Fruit fly (Drosophila melanogaster): ENCODE measurements around the gene Kap-alpha3.

Kap-alpha3 gene

dm6 chr3R:9572929-9573811 is 4.4 kb downstream of the Kap-alpha3 start (continued):
- TF ChIP-seq CoRest (tag; optimal IDR thresholded peaks at IDR 0.05), result no peak
- TF ChIP-seq HmgZ (tag; optimal IDR thresholded peaks at IDR 0.05), result peak; percentile 33
- peak; percentile 42 for TF ChIP-seq CG12769 (tag; optimal IDR thresholded peaks at IDR 0.05)
- TF ChIP-seq CG4360 (GFP tag; IDR thresholded peaks at IDR 0.05), result peak; percentile 79
- TF ChIP-seq Fer1 (GFP tag; optimal IDR thresholded peaks at IDR 0.05), result peak; percentile 11
- TF ChIP-seq CG13123 (GFP tag; optimal IDR thresholded peaks at IDR 0.05), result no peak
- no peak for TF ChIP-seq Oaz (GFP tag; IDR thresholded peaks at IDR 0.05)
- TF ChIP-seq Gug (GFP tag; IDR thresholded peaks at IDR 0.05), result no peak
- no peak for TF ChIP-seq Abd-B (GFP tag; optimal IDR thresholded peaks at IDR 0.05)
- 0 out of 3 replicates have a peak, but pooled peaks have one; percentile 39 for TF ChIP-seq hb (GFP tag; IDR thresholded peaks at IDR 0.05; ENCODE audit: partially characterized antibody)
- TF ChIP-seq tll (GFP tag; optimal IDR thresholded peaks at IDR 0.05), result no peak
- no peak for TF ChIP-seq wek (GFP tag; optimal IDR thresholded peaks at IDR 0.05)
- TF ChIP-seq CG2116 (GFP tag; optimal IDR thresholded peaks at IDR 0.05), result no peak
- peak; percentile 12 for TF ChIP-seq CG17385 (GFP tag; optimal IDR thresholded peaks at IDR 0.05)
- no peak for TF ChIP-seq D19B (GFP tag; optimal IDR thresholded peaks at IDR 0.05)
- TF ChIP-seq sug (tag; optimal IDR thresholded peaks at IDR 0.05), result peak; percentile 50
- 0 out of 2 replicates have a peak, but pooled peaks have one; percentile 29 for TF ChIP-seq bbx (GFP tag; IDR thresholded peaks at IDR 0.05; ENCODE audit: partially characterized antibody)
- TF ChIP-seq Dll (GFP tag; IDR thresholded peaks at IDR 0.05; ENCODE audit: partially characterized antibody), result no peak
- no peak for TF ChIP-seq D19A (tag; optimal IDR thresholded peaks at IDR 0.05)
- TF ChIP-seq exex (tag; optimal IDR thresholded peaks at IDR 0.05), result peak; percentile 94
- no peak for TF ChIP-seq CG18262 (tag; optimal IDR thresholded peaks at IDR 0.05)
- TF ChIP-seq sim (GFP tag; IDR thresholded peaks at IDR 0.05), result no peak
- peak; percentile 71 for TF ChIP-seq Jarid2 (GFP tag; optimal IDR thresholded peaks at IDR 0.05)
- no peak for TF ChIP-seq CG12299 (tag; optimal IDR thresholded peaks at IDR 0.05)
- TF ChIP-seq CG14014 (GFP tag; IDR thresholded peaks at IDR 0.05), result 0 out of 2 replicates have a peak, but pooled peaks have one; percentile 27
- TF ChIP-seq CG34224 (GFP tag; IDR thresholded peaks at IDR 0.05; ENCODE audit: partially characterized antibody), result no peak; the same call in 2 of the 3 replicates
- no peak for TF ChIP-seq Opbp (GFP tag; IDR thresholded peaks at IDR 0.05; ENCODE audit: partially characterized antibody)
- no peak for TF ChIP-seq CG1529 (GFP tag; optimal IDR thresholded peaks at IDR 0.05)
- peak; percentile 32; the same call in 2 of the 3 replicates for TF ChIP-seq Aef1 (GFP tag; IDR thresholded peaks at IDR 0.05)
- no peak for TF ChIP-seq GATAe (GFP tag; conservative IDR thresholded peaks at IDR 0.05)
- TF ChIP-seq wdn (GFP tag; IDR thresholded peaks at IDR 0.05), result no peak
- peak; percentile 11; the same call in 1 of the 2 replicates for TF ChIP-seq inv (GFP tag; IDR thresholded peaks at IDR 0.05; ENCODE audit: partially characterized antibody)
- no peak for TF ChIP-seq ewg (GFP tag; optimal IDR thresholded peaks at IDR 0.05)
- TF ChIP-seq HLH4C (GFP tag; IDR thresholded peaks at IDR 0.05; ENCODE audit: partially characterized antibody), result 0 out of 3 replicates have a peak, but pooled peaks have one; percentile 20
- TF ChIP-seq Pdp1 (GFP tag; optimal IDR thresholded peaks at IDR 0.05), result peak in 1 of 2 experiments; percentile 96
- no peak for TF ChIP-seq MESR4 (GFP tag; optimal IDR thresholded peaks at IDR 0.05)
- peak; percentile 76 for TF ChIP-seq sd (tag; optimal IDR thresholded peaks at IDR 0.05)
- peak; percentile 38; the same call in 1 of the 2 replicates for TF ChIP-seq CG14441 (GFP tag; IDR thresholded peaks at IDR 0.05)
- TF ChIP-seq dmrt11E (tag; optimal IDR thresholded peaks at IDR 0.05), result no peak
- TF ChIP-seq CG5953 (GFP tag; IDR thresholded peaks at IDR 0.05), result 0 out of 2 replicates have a peak, but pooled peaks have one; percentile 26
- TF ChIP-seq fu2 (GFP tag; optimal IDR thresholded peaks at IDR 0.05), result no peak
- TF ChIP-seq CG2199 (GFP tag; IDR thresholded peaks at IDR 0.05), result 0 out of 3 replicates have a peak, but pooled peaks have one; percentile 40
- no peak for TF ChIP-seq Dip2 (GFP tag; IDR thresholded peaks at IDR 0.05)
- no peak for TF ChIP-seq Hsf (GFP tag; optimal IDR thresholded peaks at IDR 0.05)
- no peak for TF ChIP-seq Eip74EF (GFP tag; optimal IDR thresholded peaks at IDR 0.05)
- TF ChIP-seq H2.0 (GFP tag; IDR thresholded peaks at IDR 0.05), result no peak

Data from whole organism, embryonic.